Worm (Caenorhabditis elegans) whole organism, midembryonic: Measurements from ENCODE around the gene pitr-1.
A peak's percentile ranks its signal among the peaks of the same experiment; 100 is the strongest.

Experiments used
- T22C8.4 ChIP-seq: fragments of 200-800 bp; sonication (Bioruptor generic); IDR thresholded peaks from 2 replicates; pipeline ENCODE4 v1.3.6; 2022; ENCODE audit warnings: missing genetic modification characterization, missing compliant biosample characterization
- cog-1 ChIP-seq: sonication (generic microtip); optimal IDR thresholded peaks from 2 replicates; lab custom pipeline; 2016; ENCODE audit warnings: missing genetic modification characterization, missing compliant biosample characterization
- flt-1 ChIP-seq: fragments of 200-800 bp; sonication (Bioruptor generic); IDR thresholded peaks from 2 replicates; pipeline ENCODE4 v1.3.6; 2022; ENCODE audit warnings: missing genetic modification characterization, missing compliant biosample characterization
- klf-2 ChIP-seq: fragments of 200-800 bp; sonication (Bioruptor generic); conservative IDR thresholded peaks from 2 replicates; pipeline ENCODE4 v1.3.6; 2022; ENCODE audit warnings: missing genetic modification reagents, missing genetic modification characterization, missing compliant biosample characterization
- med-1 ChIP-seq: sonication (generic microtip); optimal IDR thresholded peaks from 2 replicates; lab custom pipeline; 2017; ENCODE audit warnings: missing genetic modification characterization, mild to moderate bottlenecking, missing compliant biosample characterization, antibody characterized with exemption, missing genetic modification reagents; ENCODE audit not compliant: insufficient read depth
- ref-1 ChIP-seq: fragments of 200-800 bp; sonication (Bioruptor generic); conservative IDR thresholded peaks from 2 replicates; pipeline ENCODE4 v1.3.6; 2022; ENCODE audit warnings: missing genetic modification reagents, missing genetic modification characterization, missing compliant biosample characterization
- tab-1 ChIP-seq: fragments of 200-800 bp; sonication (Bioruptor generic); IDR thresholded peaks from 2 replicates; pipeline ENCODE4 v1.3.6; 2022; ENCODE audit warnings: missing genetic modification characterization, missing compliant biosample characterization
- ztf-23 ChIP-seq: fragments of 200-800 bp; sonication (Bioruptor generic); IDR thresholded peaks from 2 replicates; pipeline ENCODE4 v1.3.6; 2022; ENCODE audit warnings: missing genetic modification reagents, missing genetic modification characterization, missing compliant biosample characterization
- ztf-29 ChIP-seq: fragments of 200-800 bp; sonication (Bioruptor generic); IDR thresholded peaks from 2 replicates; pipeline ENCODE4 v1.3.6; 2022; ENCODE audit warnings: missing genetic modification reagents, missing genetic modification characterization, missing compliant biosample characterization

Gene pitr-1

DNA sequence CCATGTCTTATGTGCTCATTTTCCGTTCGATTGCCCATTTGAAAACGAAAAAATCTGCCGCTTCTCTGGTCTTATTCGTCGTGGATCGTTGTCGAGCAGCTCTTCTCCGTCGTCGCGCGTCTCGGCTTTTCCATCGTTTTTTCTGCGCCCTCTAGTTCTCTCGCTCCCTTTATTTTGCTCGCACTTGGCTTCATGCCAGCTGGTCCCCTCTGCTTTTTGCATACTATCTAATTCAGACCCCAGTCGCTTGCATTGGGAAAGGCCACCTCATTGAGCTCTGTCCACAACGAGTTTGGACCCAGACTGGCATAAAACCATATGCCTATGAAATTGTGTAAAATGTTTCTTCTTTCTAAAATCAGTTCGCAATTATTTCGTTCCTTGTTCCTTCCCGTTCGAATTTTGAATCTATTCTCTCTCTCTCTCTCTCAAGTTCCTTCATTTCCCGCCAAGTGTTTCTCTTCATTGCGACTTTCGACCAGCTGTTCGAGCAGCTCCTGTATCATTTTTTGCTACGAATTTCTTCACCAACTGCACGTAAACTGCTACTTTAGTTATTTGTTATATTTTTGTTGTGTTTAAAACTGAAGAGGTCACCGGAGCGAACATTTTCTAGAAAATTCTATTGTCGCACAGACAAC, 3.6 kb upstream of the pitr-1 start:
- TF ChIP-seq T22C8.4 (GFP tag; lab: Robert Waterston, UW) (no peak), cog-1 (tag; lab: Kevin White, UChicago) (no peak), flt-1 (GFP tag; lab: Robert Waterston, UW) (no peak)

DNA sequence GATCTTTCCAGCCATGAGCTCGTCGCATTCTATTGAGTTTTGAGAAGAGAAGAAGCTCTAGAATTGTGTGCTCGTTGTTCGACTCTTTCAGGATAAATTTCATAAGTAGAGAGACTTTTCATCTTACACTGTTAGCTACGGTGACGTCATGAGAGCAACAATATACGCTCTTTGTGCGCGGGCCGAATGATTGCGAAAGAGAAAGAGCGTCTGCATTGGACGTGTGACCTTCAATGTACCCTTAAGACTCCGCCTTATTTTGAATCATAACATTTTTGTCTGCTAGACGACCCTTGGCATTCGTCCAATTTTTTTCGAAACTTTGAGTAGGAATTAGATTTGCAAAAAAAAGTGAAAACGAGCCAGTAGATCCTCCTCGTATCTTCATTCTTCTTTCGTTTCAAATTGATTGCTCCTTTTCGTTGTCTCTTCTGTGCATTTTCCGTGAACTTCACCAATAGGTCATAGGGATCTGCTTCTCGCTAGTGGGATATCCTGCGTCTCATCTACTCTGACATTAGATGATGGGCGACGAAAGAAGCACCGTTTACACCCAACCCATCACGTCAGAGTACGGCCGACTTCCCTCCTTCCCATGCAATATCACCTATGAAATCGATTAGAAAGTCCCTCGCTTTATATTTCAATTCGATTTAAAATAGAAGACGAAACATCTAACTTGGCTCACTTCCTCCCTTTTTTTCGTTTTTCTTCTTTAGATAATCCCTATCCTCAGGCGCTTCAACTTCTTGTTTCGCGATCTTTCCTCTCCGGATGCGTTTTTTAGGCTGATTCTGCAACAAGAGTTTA, 2.1 kb upstream of the pitr-1 start:
- TF ChIP-seq tab-1 (GFP tag; lab: Robert Waterston, UW) (no peak), med-1 (GFP tag; lab: Kevin White, UChicago) (no peak), ref-1 (GFP tag; lab: Robert Waterston, UW) (no peak), cog-1 (tag; lab: Kevin White, UChicago) (no peak), flt-1 (GFP tag; lab: Robert Waterston, UW) (no peak), T22C8.4 (GFP tag; lab: Robert Waterston, UW) (no peak), ztf-23 (GFP tag; lab: Robert Waterston, UW) (no peak), klf-2 (GFP tag; lab: Robert Waterston, UW) (no peak), ztf-29 (GFP tag; lab: Robert Waterston, UW) (no peak)

DNA sequence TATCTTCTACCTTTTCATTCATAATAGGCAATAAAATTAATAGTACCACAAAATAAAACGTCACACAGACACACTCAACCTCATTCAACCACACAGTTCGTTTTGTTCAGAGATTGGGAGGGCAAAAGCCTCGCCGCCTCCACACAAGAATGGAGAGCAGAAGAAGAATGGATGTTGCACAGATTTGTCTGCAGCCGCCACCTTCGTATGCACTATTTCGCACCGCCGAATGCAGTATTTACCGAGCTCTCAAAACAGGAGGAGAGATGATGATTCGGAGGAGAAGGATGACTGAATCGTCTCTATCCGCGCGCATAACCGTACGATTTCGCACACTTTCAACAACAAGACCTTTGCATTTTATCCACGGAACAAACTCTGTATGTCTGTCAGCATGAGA, 3.6 kb downstream of the pitr-1 start:
- no peak for TF ChIP-seq ztf-23 (GFP tag; lab: Robert Waterston, UW)
- TF ChIP-seq T22C8.4 (GFP tag; lab: Robert Waterston, UW) = no peak
- no peak for TF ChIP-seq cog-1 (tag; lab: Kevin White, UChicago)
- TF ChIP-seq med-1 (GFP tag; lab: Kevin White, UChicago) = no peak

DNA sequence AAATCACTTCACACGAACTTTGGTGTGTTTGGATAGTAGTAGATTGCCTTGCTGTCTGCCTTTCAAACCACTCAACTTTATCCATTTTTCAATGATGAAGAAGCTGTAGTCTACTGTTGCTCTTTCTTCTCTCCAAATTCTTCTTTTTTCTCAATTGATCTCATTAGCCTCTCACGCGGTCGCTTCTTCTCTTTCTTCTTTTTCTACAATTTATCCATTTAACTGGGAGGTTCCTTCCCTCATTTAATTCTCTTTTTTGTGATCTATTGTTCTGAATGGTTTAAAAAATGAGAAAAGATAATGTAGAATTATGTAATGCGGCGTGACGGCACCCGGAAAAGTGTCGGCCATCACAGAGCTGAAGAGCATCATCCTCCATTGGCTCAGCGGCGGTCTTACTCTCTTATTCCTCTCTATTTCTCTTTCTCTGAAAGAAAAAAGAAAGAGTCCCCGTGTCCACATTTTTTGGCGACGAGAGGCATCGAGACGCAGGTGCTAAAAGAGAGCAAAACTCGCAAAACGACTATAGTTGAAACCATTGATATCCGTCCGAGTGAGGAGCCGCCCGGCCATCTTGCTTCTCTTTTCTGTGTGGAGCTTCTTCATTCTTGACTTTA, 6.7 kb downstream of the pitr-1 start:
- TF ChIP-seq tab-1 (GFP tag; lab: Robert Waterston, UW) (no peak), cog-1 (tag; lab: Kevin White, UChicago) (no peak), klf-2 (GFP tag; lab: Robert Waterston, UW) (no peak), med-1 (GFP tag; lab: Kevin White, UChicago) (no peak), flt-1 (GFP tag; lab: Robert Waterston, UW) (no peak), ztf-29 (GFP tag; lab: Robert Waterston, UW) (no peak), T22C8.4 (GFP tag; lab: Robert Waterston, UW) (no peak), ref-1 (GFP tag; lab: Robert Waterston, UW) (no peak), ztf-23 (GFP tag; lab: Robert Waterston, UW) (no peak)

DNA sequence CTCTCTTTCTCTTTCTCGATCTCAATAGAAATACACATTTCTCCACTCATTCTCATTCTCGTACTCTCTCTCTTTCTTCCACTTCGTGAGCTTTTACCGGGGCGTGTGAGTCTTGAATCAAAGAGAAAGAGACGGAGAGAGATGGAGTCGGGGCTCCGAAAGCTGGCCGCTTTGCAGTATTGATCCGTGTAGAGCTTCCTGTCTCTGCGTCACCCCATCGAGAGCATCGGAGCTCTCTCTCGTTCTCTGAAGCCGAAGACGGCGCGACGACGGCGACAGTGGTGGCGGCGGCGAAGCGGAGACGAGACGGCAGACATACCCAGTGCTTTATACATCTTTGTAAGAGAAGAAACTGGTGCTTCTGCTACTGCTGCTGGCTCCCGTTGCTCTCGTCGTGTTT, 8.2 kb downstream of the pitr-1 start:
- TF ChIP-seq T22C8.4 (GFP tag; lab: Robert Waterston, UW) = peak; percentile 81
- TF ChIP-seq cog-1 (tag; lab: Kevin White, UChicago) = peak; percentile 36
- TF ChIP-seq ref-1 (GFP tag; lab: Robert Waterston, UW) = no peak

DNA sequence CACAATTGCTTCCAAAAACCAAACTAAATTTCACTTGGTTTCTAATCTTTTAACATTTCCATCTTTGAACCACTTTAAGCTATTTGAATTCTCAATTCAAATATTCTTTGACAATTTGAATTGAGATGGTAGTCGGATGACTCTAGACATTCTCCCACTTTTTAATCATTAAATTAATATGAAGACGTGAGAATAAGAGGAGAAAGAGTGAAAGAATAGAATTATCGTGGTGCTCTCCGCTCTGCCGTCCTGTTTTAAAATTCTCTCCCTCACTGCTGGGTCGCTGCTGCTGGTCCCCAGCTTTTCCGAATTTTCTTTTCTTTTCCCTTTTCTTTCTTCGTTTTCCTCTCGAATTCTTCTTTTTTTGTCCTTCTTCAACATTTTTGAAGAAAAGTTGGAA, 9.5 kb downstream of the pitr-1 start:
- TF ChIP-seq med-1 (GFP tag; lab: Kevin White, UChicago) = no peak
- no peak for TF ChIP-seq ztf-29 (GFP tag; lab: Robert Waterston, UW)
- no peak for TF ChIP-seq flt-1 (GFP tag; lab: Robert Waterston, UW)
- no peak for TF ChIP-seq klf-2 (GFP tag; lab: Robert Waterston, UW)
- no peak for TF ChIP-seq tab-1 (GFP tag; lab: Robert Waterston, UW)
- TF ChIP-seq ztf-23 (GFP tag; lab: Robert Waterston, UW) = no peak
- TF ChIP-seq cog-1 (tag; lab: Kevin White, UChicago) = no peak
- TF ChIP-seq ref-1 (GFP tag; lab: Robert Waterston, UW) = no peak
- no peak for TF ChIP-seq T22C8.4 (GFP tag; lab: Robert Waterston, UW)

DNA sequence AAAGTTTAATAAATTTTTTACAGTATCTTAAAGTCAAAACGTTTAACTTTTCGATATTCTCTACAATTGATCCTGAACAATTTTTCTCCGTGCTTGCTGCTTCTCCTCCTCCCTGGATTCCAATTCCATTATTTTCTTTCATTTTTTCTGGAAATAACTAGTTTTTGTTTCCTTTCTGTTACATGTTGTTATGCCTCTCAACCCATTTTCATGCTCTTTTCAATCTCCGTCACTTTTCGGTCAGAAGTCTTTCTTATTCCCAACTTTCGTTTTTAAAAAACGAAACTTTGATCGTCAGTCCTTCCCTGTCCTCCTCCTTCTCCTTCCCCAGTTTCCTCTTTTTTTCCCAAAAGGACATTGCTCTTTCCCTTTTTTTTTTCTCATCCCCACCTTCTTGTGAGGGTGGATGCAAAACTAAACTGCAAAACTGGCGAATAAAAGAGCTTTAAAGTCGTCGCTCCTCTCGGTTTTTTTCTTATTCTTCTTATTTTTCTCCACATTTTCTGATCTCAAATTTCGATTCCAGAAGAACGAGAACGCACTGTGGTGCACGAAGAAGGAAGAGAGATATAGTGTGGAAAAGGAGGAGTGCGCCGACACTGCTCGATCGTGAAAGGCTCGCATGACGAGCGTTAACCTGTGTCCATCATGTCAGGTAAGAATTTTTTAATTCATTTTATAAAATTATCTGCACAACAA, 11.2 kb downstream of the pitr-1 start, which contains the start of the genes C48A7.16 and egl-19:
C48A7.16 (plus strand) TSS at position 544 of the 699 bp plus-strand sequence.
egl-19 (plus strand) TSS at position 649 of the 699 bp plus-strand sequence.
- TF ChIP-seq klf-2 (GFP tag; lab: Robert Waterston, UW) (no peak), T22C8.4 (GFP tag; lab: Robert Waterston, UW) (no peak), med-1 (GFP tag; lab: Kevin White, UChicago) (no peak), flt-1 (GFP tag; lab: Robert Waterston, UW) (no peak), ztf-23 (GFP tag; lab: Robert Waterston, UW) (no peak), tab-1 (GFP tag; lab: Robert Waterston, UW) (no peak), ref-1 (GFP tag; lab: Robert Waterston, UW) (no peak), ztf-29 (GFP tag; lab: Robert Waterston, UW) (no peak), cog-1 (tag; lab: Kevin White, UChicago) (no peak)

DNA sequence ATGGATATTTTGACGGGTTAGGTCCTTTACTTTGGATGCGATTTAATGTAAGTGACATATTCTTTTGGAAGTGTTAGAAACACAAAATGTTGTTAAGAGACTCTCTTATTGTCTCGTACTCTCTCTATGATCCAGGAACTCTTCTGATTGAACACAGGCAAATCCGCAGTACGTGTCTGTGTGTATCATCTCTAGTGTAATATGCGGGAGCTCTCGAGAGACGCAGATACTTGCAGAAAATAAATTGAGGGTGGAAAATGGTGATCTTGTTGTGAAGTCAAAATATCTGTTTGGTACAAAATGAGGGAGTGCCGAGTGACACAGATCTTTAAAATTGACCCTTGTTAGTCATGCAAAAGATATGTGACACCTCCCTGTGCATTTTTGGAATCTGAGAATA, 12.8 kb downstream of the pitr-1 start:
- TF ChIP-seq klf-2 (GFP tag; lab: Robert Waterston, UW) = no peak
- no peak for TF ChIP-seq flt-1 (GFP tag; lab: Robert Waterston, UW)
- no peak for TF ChIP-seq med-1 (GFP tag; lab: Kevin White, UChicago)
- TF ChIP-seq ztf-23 (GFP tag; lab: Robert Waterston, UW) = no peak
- no peak for TF ChIP-seq T22C8.4 (GFP tag; lab: Robert Waterston, UW)
- TF ChIP-seq ref-1 (GFP tag; lab: Robert Waterston, UW) = no peak
